Worm (Caenorhabditis elegans): Measurements from ENCODE around the gene ZK546.4.
"Not testable (repeated sequence)": the region's sequence is repeated elsewhere in the genome, so short reads cannot be mapped to it uniquely, and the experiment has no call there.

Gene ZK546.4

ce11 chrII:4903696-4904095 is 34.1 kb upstream of the ZK546.4 start, which contains the start of gene sgt-1:
TSS of gene sgt-1 (minus strand) at chrII:4903796.
- not testable (repeated sequence) for TF ChIP-seq crh-2, nhr-11, lin-11 (tag; optimal IDR thresholded peaks at IDR 0.05)

ce11 chrII:4904277-4904676 is 33.6 kb upstream of the ZK546.4 start:
- TF ChIP-seq fos-1 (tag; optimal IDR thresholded peaks at IDR 0.05), result peak; percentile 71
- peak; percentile 6 for TF ChIP-seq nhr-6 (tag; optimal IDR thresholded peaks at IDR 0.05)
- TF ChIP-seq nhr-25 (tag; optimal IDR thresholded peaks at IDR 0.05), result peak; percentile 69
- TF ChIP-seq unc-39 (tag; optimal IDR thresholded peaks at IDR 0.05), result no peak
- no peak for TF ChIP-seq ztf-1 (GFP tag; conservative IDR thresholded peaks at IDR 0.05)
- peak; percentile 87 for TF ChIP-seq crh-2 (tag; optimal IDR thresholded peaks at IDR 0.05)
- TF ChIP-seq alr-1 (tag; optimal IDR thresholded peaks at IDR 0.05), result no peak
- peak; percentile 89 for TF ChIP-seq nhr-129 (tag; optimal IDR thresholded peaks at IDR 0.05)
- TF ChIP-seq nhr-10 (tag; optimal IDR thresholded peaks at IDR 0.05), result no peak
- no peak for TF ChIP-seq elt-3 (tag; optimal IDR thresholded peaks at IDR 0.05)
- TF ChIP-seq gmeb-1 (tag; optimal IDR thresholded peaks at IDR 0.05), result peak; percentile 71
- TF ChIP-seq unc-55 (GFP tag; optimal IDR thresholded peaks at IDR 0.05), result peak; percentile 93
- TF ChIP-seq blmp-1 (tag; optimal IDR thresholded peaks at IDR 0.05; ENCODE audit: insufficient read depth), result no peak
- TF ChIP-seq F13H6.1 (tag; optimal IDR thresholded peaks at IDR 0.05), result peak; percentile 76
- TF ChIP-seq aly-2 (tag; optimal IDR thresholded peaks at IDR 0.05), result no peak
- no peak for TF ChIP-seq R02D3.7 (tag; optimal IDR thresholded peaks at IDR 0.05)
- TF ChIP-seq lin-39 (tag; optimal IDR thresholded peaks at IDR 0.05), result no peak
- TF ChIP-seq ama-1 (optimal IDR thresholded peaks at IDR 0.05), result peak; percentile 59
- peak; percentile 38 to 59 for TF ChIP-seq mdl-1 (tag; optimal IDR thresholded peaks at IDR 0.05)
- TF ChIP-seq unc-62 (GFP tag; optimal IDR thresholded peaks at IDR 0.05), result no peak
- no peak for TF ChIP-seq nhr-23 (tag; optimal IDR thresholded peaks at IDR 0.05)
- peak; percentile 43 for TF ChIP-seq sem-4 (tag; optimal IDR thresholded peaks at IDR 0.05)
- no peak for TF ChIP-seq nhr-77 (tag; optimal IDR thresholded peaks at IDR 0.05)
- no peak for TF ChIP-seq nhr-237 (tag; optimal IDR thresholded peaks at IDR 0.05)
- TF ChIP-seq zag-1 (tag; optimal IDR thresholded peaks at IDR 0.05), result peak; percentile 51
- TF ChIP-seq nhr-12 (tag; optimal IDR thresholded peaks at IDR 0.05), result no peak
- TF ChIP-seq sma-3 (GFP tag; optimal IDR thresholded peaks at IDR 0.05), result no peak
- TF ChIP-seq sma-9 (GFP tag; optimal IDR thresholded peaks at IDR 0.05), result peak; percentile 70
- no peak for TF ChIP-seq sma-9 (tag; optimal IDR thresholded peaks at IDR 0.05)
- TF ChIP-seq snpc-4 (tag; optimal IDR thresholded peaks at IDR 0.05), result peak; percentile 64
- no peak for TF ChIP-seq nhr-11 (tag; optimal IDR thresholded peaks at IDR 0.05)
- TF ChIP-seq mbf-1 (tag; optimal IDR thresholded peaks at IDR 0.05), result no peak
- TF ChIP-seq dmd-4 (tag; optimal IDR thresholded peaks at IDR 0.05), result no peak
- TF ChIP-seq mab-5 (tag; optimal IDR thresholded peaks at IDR 0.05), result peak; percentile 25
- peak in 1 of 2 experiments; percentile 83 for TF ChIP-seq lsy-2 (tag; optimal IDR thresholded peaks at IDR 0.05)
- peak; percentile 58 for TF ChIP-seq lin-13 (GFP tag; optimal IDR thresholded peaks at IDR 0.05)
- TF ChIP-seq Y55F3AM.14 (GFP tag; optimal IDR thresholded peaks at IDR 0.05), result no peak
- TF ChIP-seq ztf-11 (tag; optimal IDR thresholded peaks at IDR 0.05), result no peak
- peak; percentile 92 for TF ChIP-seq C34F6.9 (tag; optimal IDR thresholded peaks at IDR 0.05)
- no peak for TF ChIP-seq skn-1 (tag; optimal IDR thresholded peaks at IDR 0.05)
- TF ChIP-seq ceh-82 (tag; optimal IDR thresholded peaks at IDR 0.05), result no peak
- no peak for TF ChIP-seq egl-27 (tag; optimal IDR thresholded peaks at IDR 0.05)
- no peak for TF ChIP-seq ceh-16 (tag; optimal IDR thresholded peaks at IDR 0.05)
- no peak for TF ChIP-seq peb-1 (tag; optimal IDR thresholded peaks at IDR 0.05)
- TF ChIP-seq ztf-4 (tag; optimal IDR thresholded peaks at IDR 0.05), result peak; percentile 39
- TF ChIP-seq elt-1 (tag; optimal IDR thresholded peaks at IDR 0.05), result no peak
- TF ChIP-seq lin-11 (tag; optimal IDR thresholded peaks at IDR 0.05), result peak; percentile 41
- TF ChIP-seq nhr-21 (tag; optimal IDR thresholded peaks at IDR 0.05), result peak; percentile 31
- TF ChIP-seq ZK546.5 (tag; optimal IDR thresholded peaks at IDR 0.05), result no peak
